Fruit fly (Drosophila melanogaster) whole organism, embryonic: Measurements from ENCODE around the gene RabX6.
A peak's percentile ranks its signal among the peaks of the same experiment; 100 is the strongest.

ENCODE experiments used
- Aef1 ChIP-seq: fragments of 200-800 bp; sonication (Bioruptor generic); IDR thresholded peaks from 3 replicates; pipeline ENCODE4 v1.3.6; 2022; ENCODE audit warnings: missing biosample characterization, missing genetic modification characterization
- B-H1 ChIP-seq: fragments of 200-800 bp; sonication (Bioruptor generic); IDR thresholded peaks from 3 replicates; pipeline ENCODE4 v1.3.6; 2022; ENCODE audit warnings: missing biosample characterization, missing genetic modification characterization
- BEAF-32 ChIP-seq: fragments of 200-800 bp; sonication (Bioruptor generic); optimal IDR thresholded peaks from 3 replicates; lab custom pipeline; 2017; ENCODE audit warnings: missing biosample characterization, missing genetic modification characterization, mild to moderate bottlenecking, moderate library complexity, missing genetic modification reagents
- CG10274 ChIP-seq: fragments of 200-800 bp; sonication (Bioruptor generic); optimal IDR thresholded peaks from 3 replicates; lab custom pipeline; 2017; ENCODE audit warnings: missing biosample characterization, mild to moderate bottlenecking, missing genetic modification characterization
- CG11504 ChIP-seq: fragments of 200-800 bp; sonication (Bioruptor generic); optimal IDR thresholded peaks from 3 replicates; lab custom pipeline; 2019; ENCODE audit warnings: missing biosample characterization, mild to moderate bottlenecking, missing genetic modification characterization, moderate library complexity
- CG11560 ChIP-seq: fragments of 200-800 bp; sonication (Bioruptor generic); IDR thresholded peaks from 3 replicates; pipeline ENCODE4 v1.3.6; 2022; ENCODE audit warnings: missing biosample characterization, missing genetic modification characterization
- CG12236 ChIP-seq: fragments of 200-800 bp; sonication (Bioruptor generic); optimal IDR thresholded peaks from 2 replicates; lab custom pipeline; 2016; ENCODE audit warnings: missing biosample characterization, missing genetic modification characterization
- CG13624 ChIP-seq: fragments of 200-800 bp; sonication (Bioruptor generic); optimal IDR thresholded peaks from 2 replicates; lab custom pipeline; 2016; ENCODE audit warnings: missing biosample characterization, missing genetic modification characterization
- CG14710 ChIP-seq: fragments of 200-800 bp; sonication (Bioruptor generic); optimal IDR thresholded peaks from 3 replicates; lab custom pipeline; 2019; ENCODE audit warnings: missing biosample characterization, mild to moderate bottlenecking, missing genetic modification characterization, moderate library complexity
- CG1602 ChIP-seq: fragments of 200-800 bp; sonication (Bioruptor generic); optimal IDR thresholded peaks from 3 replicates; lab custom pipeline; 2016; ENCODE audit warnings: missing biosample characterization, missing genetic modification characterization
- CG1832 ChIP-seq: fragments of 200-800 bp; sonication (Bioruptor generic); optimal IDR thresholded peaks from 2 replicates; lab custom pipeline; 2017; ENCODE audit warnings: missing biosample characterization, mild to moderate bottlenecking, missing genetic modification characterization, inconsistent platforms
- CG2712 ChIP-seq: fragments of 200-800 bp; optimal IDR thresholded peaks from 3 replicates; lab custom pipeline; 2019; ENCODE audit warnings: missing biosample characterization, mild to moderate bottlenecking, missing genetic modification characterization, moderate library complexity
- CG4328 ChIP-seq: fragments of 200-800 bp; sonication (Bioruptor generic); optimal IDR thresholded peaks from 3 replicates; lab custom pipeline; 2017; ENCODE audit warnings: missing biosample characterization, missing genetic modification reagents, missing genetic modification characterization
- CG6272 ChIP-seq: fragments of 200-800 bp; sonication (Bioruptor generic); IDR thresholded peaks from 2 replicates; pipeline ENCODE4 v1.3.6; 2022; ENCODE audit warnings: missing biosample characterization, missing genetic modification characterization
- CG7745 ChIP-seq: fragments of 200-800 bp; sonication (Bioruptor generic); optimal IDR thresholded peaks from 2 replicates; lab custom pipeline; 2018; ENCODE audit warnings: missing biosample characterization, mild to moderate bottlenecking, missing genetic modification characterization, moderate library complexity
- CG7839 ChIP-seq: fragments of 200-800 bp; sonication (Bioruptor generic); optimal IDR thresholded peaks from 3 replicates; lab custom pipeline; 2018; ENCODE audit warnings: missing biosample characterization, mild to moderate bottlenecking, missing genetic modification characterization, moderate library complexity
- CG7928 ChIP-seq: fragments of 200-800 bp; sonication (Bioruptor generic); optimal IDR thresholded peaks from 2 replicates; lab custom pipeline; 2017; ENCODE audit warnings: missing biosample characterization, mild to moderate bottlenecking, missing genetic modification characterization
- CG9932 ChIP-seq: fragments of 200-800 bp; sonication (Bioruptor generic); IDR thresholded peaks from 2 replicates; pipeline ENCODE4 v1.3.6; 2022; ENCODE audit warnings: missing biosample characterization, missing genetic modification characterization
- CHES-1-like ChIP-seq: fragments of 200-800 bp; sonication (Bioruptor generic); optimal IDR thresholded peaks from 2 replicates; lab custom pipeline; 2016; ENCODE audit warnings: missing biosample characterization, missing genetic modification characterization
- CoRest ChIP-seq: fragments of 200-800 bp; sonication (Bioruptor generic); optimal IDR thresholded peaks from 3 replicates; lab custom pipeline; 2018; ENCODE audit warnings: missing biosample characterization, mild to moderate bottlenecking, missing genetic modification characterization, moderate library complexity
- Eip74EF ChIP-seq, 2 experiments: fragments of 200-800 bp in 1 of 2; fragments of >200 bp in 1 of 2; sonication (Bioruptor generic) in 1 of 2; optimal IDR thresholded peaks; 2 replicates each; lab custom pipeline; 2017 to 2019; ENCODE audit warnings: missing biosample characterization in 2 of 2, missing genetic modification characterization in 2 of 2, mild to moderate bottlenecking in 1 of 2, moderate library complexity in 1 of 2
- HLH54F ChIP-seq: fragments of 200-800 bp; sonication (Bioruptor generic); optimal IDR thresholded peaks from 3 replicates; lab custom pipeline; 2016; ENCODE audit warnings: missing biosample characterization, missing genetic modification characterization
- Hey ChIP-seq: fragments of 200-800 bp; sonication (Bioruptor generic); optimal IDR thresholded peaks from 3 replicates; lab custom pipeline; 2018; ENCODE audit warnings: missing biosample characterization, mild to moderate bottlenecking, missing genetic modification characterization
- HmgD ChIP-seq: fragments of 200-800 bp; sonication (Bioruptor generic); optimal IDR thresholded peaks from 3 replicates; lab custom pipeline; 2016; ENCODE audit warnings: missing biosample characterization, missing genetic modification characterization
- Hmx ChIP-seq: fragments of 200-800 bp; sonication (Bioruptor generic); optimal IDR thresholded peaks from 2 replicates; lab custom pipeline; 2016; ENCODE audit warnings: missing biosample characterization, missing genetic modification characterization
- Hr3 ChIP-seq: fragments of 200-800 bp; sonication (Bioruptor generic); optimal IDR thresholded peaks from 3 replicates; lab custom pipeline; 2016; ENCODE audit warnings: missing biosample characterization, missing genetic modification characterization
- Oli ChIP-seq: fragments of 200-800 bp; sonication (Bioruptor generic); optimal IDR thresholded peaks from 2 replicates; lab custom pipeline; 2018; ENCODE audit warnings: missing biosample characterization, mild to moderate bottlenecking, missing genetic modification characterization, moderate library complexity
- Optix ChIP-seq: fragments of 200-800 bp; sonication (Bioruptor generic); IDR thresholded peaks from 3 replicates; pipeline ENCODE4 v1.3.6; 2022; ENCODE audit warnings: missing biosample characterization, missing genetic modification characterization
- ac ChIP-seq: fragments of 200-800 bp; sonication (Bioruptor generic); optimal IDR thresholded peaks from 3 replicates; lab custom pipeline; 2017; ENCODE audit warnings: missing biosample characterization, mild to moderate bottlenecking, missing genetic modification characterization
- aop ChIP-seq: fragments of 200-800 bp; sonication (Bioruptor generic); IDR thresholded peaks from 2 replicates; pipeline ENCODE4 v1.3.6; 2022; ENCODE audit warnings: missing biosample characterization, missing genetic modification characterization
- cas ChIP-seq: fragments of 200-800 bp; sonication (Bioruptor generic); IDR thresholded peaks from 2 replicates; pipeline ENCODE4 v1.3.6; 2022; ENCODE audit warnings: missing biosample characterization, missing genetic modification characterization
- corto ChIP-seq: fragments of 200-800 bp; sonication (Bioruptor generic); optimal IDR thresholded peaks from 2 replicates; lab custom pipeline; 2016; ENCODE audit warnings: missing biosample characterization, mild to moderate bottlenecking, missing genetic modification characterization, moderate library complexity
- crp ChIP-seq, 2 experiments: fragments of 200-800 bp; sonication (Bioruptor generic); optimal IDR thresholded peaks; 2 replicates in 1 of 2; 3 replicates in 1 of 2; lab custom pipeline; 2017; ENCODE audit warnings: missing biosample characterization in 2 of 2, missing genetic modification characterization in 2 of 2, mild to moderate bottlenecking in 1 of 2, moderate library complexity in 1 of 2
- dpn ChIP-seq, 2 experiments: fragments of 200-800 bp; sonication (Bioruptor generic); optimal IDR thresholded peaks; 3 replicates each; lab custom pipeline; 2016; ENCODE audit warnings: missing biosample characterization in 2 of 2, missing genetic modification characterization in 2 of 2
- ewg ChIP-seq: fragments of 200-800 bp; sonication (Bioruptor generic); optimal IDR thresholded peaks from 3 replicates; lab custom pipeline; 2017; ENCODE audit warnings: mild to moderate bottlenecking, missing biosample characterization, missing genetic modification reagents, missing genetic modification characterization
- gfzf ChIP-seq: fragments of 200-800 bp; sonication (Bioruptor generic); optimal IDR thresholded peaks from 2 replicates; lab custom pipeline; 2016; ENCODE audit warnings: missing biosample characterization, mild to moderate bottlenecking, missing genetic modification characterization, moderate library complexity
- kah ChIP-seq: fragments of 200-800 bp; sonication (Bioruptor generic); optimal IDR thresholded peaks from 2 replicates; lab custom pipeline; 2018; ENCODE audit warnings: missing biosample characterization, mild to moderate bottlenecking, missing genetic modification characterization
- ken ChIP-seq: fragments of 200-800 bp; sonication (Bioruptor generic); IDR thresholded peaks from 3 replicates; pipeline ENCODE4 v1.3.6; 2022; ENCODE audit warnings: missing biosample characterization, missing genetic modification characterization
- lbe ChIP-seq: fragments of 200-800 bp; sonication (Bioruptor generic); optimal IDR thresholded peaks from 2 replicates; lab custom pipeline; 2016; ENCODE audit warnings: missing biosample characterization, mild to moderate bottlenecking, missing genetic modification characterization
- lola ChIP-seq, 3 experiments: fragments of >200 bp in 2 of 3; fragments of 200-800 bp in 1 of 3; sonication (Bioruptor generic) in 1 of 3; optimal IDR thresholded peaks; 2 replicates each; lab custom pipeline; 2017 to 2019; ENCODE audit warnings: missing biosample characterization in 3 of 3, missing genetic modification characterization in 3 of 3, mild to moderate bottlenecking in 1 of 3, moderate library complexity in 1 of 3
- p53 ChIP-seq: fragments of 200-800 bp; sonication (Bioruptor generic); optimal IDR thresholded peaks from 2 replicates; lab custom pipeline; 2016; ENCODE audit warnings: missing biosample characterization, missing genetic modification characterization
- row ChIP-seq: fragments of 200-800 bp; sonication (Bioruptor generic); IDR thresholded peaks from 3 replicates; pipeline ENCODE4 v1.3.6; 2022; ENCODE audit warnings: missing biosample characterization, missing genetic modification characterization
- sc ChIP-seq, 3 experiments: fragments of >200 bp in 2 of 3; fragments of 200-800 bp in 1 of 3; sonication (Bioruptor generic) in 1 of 3; optimal IDR thresholded peaks; 2 replicates in 2 of 3; 3 replicates in 1 of 3; lab custom pipeline; 2017; ENCODE audit warnings: mild to moderate bottlenecking in 1 of 3, missing biosample characterization in 1 of 3, missing genetic modification characterization in 1 of 3, missing genetic modification reagents in 1 of 3
- so ChIP-seq: fragments of 200-800 bp; sonication (Bioruptor generic); IDR thresholded peaks from 3 replicates; pipeline ENCODE4 v1.3.6; 2022; ENCODE audit warnings: missing biosample characterization, missing genetic modification characterization
- ssp ChIP-seq: fragments of 200-800 bp; sonication (Bioruptor generic); IDR thresholded peaks from 2 replicates; pipeline ENCODE4 v1.3.6; 2022; ENCODE audit warnings: missing biosample characterization, missing genetic modification characterization
- stc ChIP-seq: fragments of 200-800 bp; sonication (Bioruptor generic); IDR thresholded peaks from 2 replicates; pipeline ENCODE4 v1.3.6; 2022; ENCODE audit warnings: missing biosample characterization, missing genetic modification characterization
- sug ChIP-seq: fragments of 200-800 bp; optimal IDR thresholded peaks from 2 replicates; lab custom pipeline; 2019; ENCODE audit warnings: missing biosample characterization, mild to moderate bottlenecking, missing genetic modification characterization, moderate library complexity
- tin ChIP-seq: fragments of 200-800 bp; sonication (Bioruptor generic); optimal IDR thresholded peaks from 3 replicates; lab custom pipeline; 2016; ENCODE audit warnings: missing biosample characterization, missing genetic modification characterization
- tna ChIP-seq: fragments of 200-800 bp; sonication (Bioruptor generic); IDR thresholded peaks from 2 replicates; pipeline ENCODE4 v1.3.6; 2022; ENCODE audit warnings: missing biosample characterization, missing genetic modification characterization; ENCODE audit not compliant: partially characterized antibody

Gene RabX6

dm6 chr3L:681793-682369 lies 8.4 kb upstream of the RabX6 start (continued):
- TF ChIP-seq gfzf (GFP tag; lab: Kevin White, UChicago) (peak; percentile 10), CG12236 (GFP tag; lab: Kevin White, UChicago) (no peak), CG1832 (GFP tag; lab: Kevin White, UChicago) (no peak), Hey (tag; lab: Kevin White, UChicago) (peak; percentile 35), CG10274 (GFP tag; lab: Kevin White, UChicago) (no peak), CHES-1-like (GFP tag; lab: Kevin White, UChicago) (peak; percentile 80), Hr3 (GFP tag; lab: Kevin White, UChicago) (no peak), Aef1 (GFP tag; lab: Robert Waterston, UW) (peak; percentile 80), aop (GFP tag; lab: Robert Waterston, UW) (no peak), CG7928 (GFP tag; lab: Kevin White, UChicago) (no peak), ken (GFP tag; lab: Robert Waterston, UW) (peak; percentile 51; the same call in 1 of the 3 replicates), Optix (GFP tag; lab: Robert Waterston, UW) (no peak), row (GFP tag; lab: Robert Waterston, UW) (peak; percentile 33; the same call in 2 of the 3 replicates), tna (GFP tag; lab: Robert Waterston, UW) (no peak), ac (GFP tag; lab: Kevin White, UChicago) (no peak), Hmx (GFP tag; lab: Kevin White, UChicago) (no peak), cas (GFP tag; lab: Robert Waterston, UW) (no peak), lbe (GFP tag; lab: Kevin White, UChicago) (no peak), lola (GFP tag; optimal IDR thresholded peaks at IDR 0.05; lab: Kevin White, UChicago) (no peak), tin (GFP tag; lab: Kevin White, UChicago) (peak; percentile 44), HLH54F (GFP tag; lab: Kevin White, UChicago) (peak; percentile 26), sc (optimal IDR thresholded peaks at IDR 0.05; lab: Kevin White, UChicago) (no peak), sc (GFP tag; optimal IDR thresholded peaks at IDR 0.05; lab: Kevin White, UChicago) (no peak), CG9932 (GFP tag; lab: Robert Waterston, UW) (no peak), so (GFP tag; lab: Robert Waterston, UW) (peak; percentile 40; the same call in 1 of the 3 replicates), CG13624 (GFP tag; lab: Kevin White, UChicago) (peak; percentile 17), CG4328 (GFP tag; lab: Kevin White, UChicago) (no peak), kah (GFP tag; lab: Kevin White, UChicago) (peak; percentile 80), CG2712 (tag; lab: Kevin White, UChicago) (peak; percentile 32), CG11504 (peak; percentile 48), CG11560 (no peak), p53 (GFP tag; lab: Kevin White, UChicago) (no peak), dpn (GFP tag; optimal IDR thresholded peaks at IDR 0.05; lab: Kevin White, UChicago) (peak; percentile 32 to 43), B-H1 (GFP tag; lab: Robert Waterston, UW) (no peak), stc (GFP tag; lab: Robert Waterston, UW) (no peak), CoRest (tag; lab: Kevin White, UChicago) (peak; percentile 9), CG1602 (GFP tag; lab: Kevin White, UChicago) (no peak), Oli (no peak), ewg (peak; percentile 71), CG14710 (tag; lab: Kevin White, UChicago) (peak; percentile 45), crp (GFP tag; optimal IDR thresholded peaks at IDR 0.05; lab: Kevin White, UChicago) (peak; percentile 72 to 96), ssp (GFP tag; lab: Robert Waterston, UW) (no peak), sug (tag; lab: Kevin White, UChicago) (peak; percentile 74), CG7839 (peak; percentile 20), Eip74EF (GFP tag; optimal IDR thresholded peaks at IDR 0.05; lab: Kevin White, UChicago) (peak in 1 of 2 experiments; percentile 33), corto (GFP tag; lab: Kevin White, UChicago) (no peak), HmgD (GFP tag; lab: Kevin White, UChicago) (peak; percentile 32), BEAF-32 (GFP tag; lab: Kevin White, UChicago) (peak; percentile 40), CG7745 (tag; lab: Kevin White, UChicago) (no peak), CG6272 (GFP tag; lab: Robert Waterston, UW) (no peak)
